Worm (Caenorhabditis elegans) whole organism, early embryonic: ENCODE data around the gene F38B2.4.
A peak's percentile ranks its signal among the peaks of the same experiment; 100 is the strongest.

Experiments
- B0310.2 ChIP-seq: sonication (generic microtip); optimal IDR thresholded peaks from 2 replicates; lab custom pipeline; 2016; ENCODE audit warnings: mild to moderate bottlenecking, missing genetic modification characterization, missing compliant biosample characterization
- F13C5.2 ChIP-seq: sonication (generic microtip); optimal IDR thresholded peaks from 2 replicates; lab custom pipeline; 2017; ENCODE audit warnings: mild to moderate bottlenecking, missing genetic modification characterization, inconsistent platforms, missing compliant biosample characterization
- aly-1 ChIP-seq: sonication (generic microtip); optimal IDR thresholded peaks from 2 replicates; lab custom pipeline; 2016; ENCODE audit warnings: missing genetic modification characterization, missing compliant biosample characterization
- ama-1 ChIP-seq: fragments of 150-350 bp; optimal IDR thresholded peaks from 2 replicates; lab custom pipeline; 2014
- ceh-13 ChIP-seq: fragments of 200-800 bp; sonication (Bioruptor generic); optimal IDR thresholded peaks from 2 replicates; lab custom pipeline; 2018; ENCODE audit warnings: mild to moderate bottlenecking, missing genetic modification characterization, missing compliant biosample characterization
- ceh-36 ChIP-seq: sonication (generic microtip); optimal IDR thresholded peaks from 2 replicates; lab custom pipeline; 2016; ENCODE audit warnings: missing genetic modification characterization, inconsistent platforms, missing compliant biosample characterization
- ets-7 ChIP-seq: sonication (generic microtip); optimal IDR thresholded peaks from 2 replicates; lab custom pipeline; 2016; ENCODE audit warnings: missing genotype, missing genetic modification characterization, missing compliant biosample characterization
- flt-1 ChIP-seq: fragments of 200-800 bp; sonication (Bioruptor generic); IDR thresholded peaks from 2 replicates; pipeline ENCODE4 v1.3.6; 2022; ENCODE audit warnings: missing genetic modification characterization, missing compliant biosample characterization
- hmbx-1 ChIP-seq: sonication (generic microtip); optimal IDR thresholded peaks from 2 replicates; lab custom pipeline; 2016; ENCODE audit warnings: mild to moderate bottlenecking, missing genetic modification characterization, missing compliant biosample characterization
- hmg-4 ChIP-seq: fragments of 200-800 bp; sonication (Bioruptor generic); optimal IDR thresholded peaks from 2 replicates; lab custom pipeline; 2018; ENCODE audit warnings: mild to moderate bottlenecking, missing genetic modification characterization, missing compliant biosample characterization
- hnd-1 ChIP-seq: sonication (generic microtip); optimal IDR thresholded peaks from 2 replicates; lab custom pipeline; 2016; ENCODE audit warnings: missing genetic modification characterization, missing compliant biosample characterization
- pes-1 ChIP-seq: fragments of 200-800 bp; sonication (Bioruptor generic); IDR thresholded peaks from 2 replicates; pipeline ENCODE4 v1.3.6; 2022; ENCODE audit warnings: missing genetic modification reagents, missing genetic modification characterization, missing compliant biosample characterization
- scrt-1 ChIP-seq: fragments of 200-800 bp; sonication (Bioruptor generic); IDR thresholded peaks from 2 replicates; pipeline ENCODE4 v1.3.6; 2022; ENCODE audit warnings: missing genetic modification characterization, missing compliant biosample characterization
- sea-1 ChIP-seq: fragments of 200-800 bp; sonication (Bioruptor generic); conservative IDR thresholded peaks from 2 replicates; pipeline ENCODE4 v1.3.6; 2022; ENCODE audit warnings: missing genetic modification characterization, missing compliant biosample characterization
- tbx-11 ChIP-seq: fragments of 200-800 bp; sonication (Bioruptor generic); IDR thresholded peaks from 2 replicates; pipeline ENCODE4 v1.3.6; 2022; ENCODE audit warnings: missing genetic modification characterization, missing compliant biosample characterization
- tbx-37 ChIP-seq: fragments of 200-800 bp; sonication (Bioruptor generic); conservative IDR thresholded peaks from 2 replicates; pipeline ENCODE4 v1.3.6; 2022; ENCODE audit warnings: missing genetic modification reagents, missing genetic modification characterization, missing compliant biosample characterization
- tra-4 ChIP-seq: sonication (generic microtip); optimal IDR thresholded peaks from 2 replicates; lab custom pipeline; 2017; ENCODE audit warnings: missing genetic modification characterization, missing compliant biosample characterization

Gene F38B2.4

ce11 chrX:11251928-11252327 is 35.6 kb downstream of the F38B2.4 start:
- TF ChIP-seq F13C5.2 (tag; lab: Kevin White, UChicago) (no peak), B0310.2 (no peak)

- TF ChIP-seq ceh-36 (tag; lab: Kevin White, UChicago) (no peak), tra-4 (tag; lab: Kevin White, UChicago) (no peak), hnd-1 (tag; lab: Kevin White, UChicago) (no peak)
These were observed 36.5 kb downstream of the F38B2.4 start for ce11 chrX:11250983-11251382.

- TF ChIP-seq tbx-11 (no peak), pes-1 (no peak), tra-4 (tag; lab: Kevin White, UChicago) (no peak), F13C5.2 (tag; lab: Kevin White, UChicago) (no peak), ceh-36 (tag; lab: Kevin White, UChicago) (no peak), sea-1 (GFP tag; lab: Robert Waterston, UW) (no peak), ets-7 (no peak)
These were observed 38.1 kb downstream of the F38B2.4 start for ce11 chrX:11249392-11249791.

- no peak for TF ChIP-seq scrt-1 (GFP tag; lab: Robert Waterston, UW)
- no peak for TF ChIP-seq ceh-13 (GFP tag; lab: Kevin White, UChicago)
- no peak for TF ChIP-seq ets-7
- no peak for TF ChIP-seq F13C5.2 (tag; lab: Kevin White, UChicago)
- TF ChIP-seq hmg-4 = peak; percentile 46
- TF ChIP-seq hnd-1 (tag; lab: Kevin White, UChicago) = no peak
- TF ChIP-seq tra-4 (tag; lab: Kevin White, UChicago) = no peak
These were observed 39.4 kb downstream of the F38B2.4 start for ce11 chrX:11248083-11248482.

ce11 chrX:11245056-11245455 is 42.5 kb downstream of the F38B2.4 start:
- TF ChIP-seq tra-4 (tag; lab: Kevin White, UChicago) = no peak
- TF ChIP-seq sea-1 (GFP tag; lab: Robert Waterston, UW) = no peak
- TF ChIP-seq tbx-11 = no peak
- TF ChIP-seq pes-1 = no peak
- TF ChIP-seq B0310.2 = no peak
- no peak for TF ChIP-seq ceh-36 (tag; lab: Kevin White, UChicago)
- TF ChIP-seq hmg-4 = no peak
- TF ChIP-seq F13C5.2 (tag; lab: Kevin White, UChicago) = no peak
- no peak for TF ChIP-seq hmbx-1
- TF ChIP-seq flt-1 = no peak
- no peak for TF ChIP-seq ama-1
- TF ChIP-seq scrt-1 (GFP tag; lab: Robert Waterston, UW) = no peak
- TF ChIP-seq hnd-1 (tag; lab: Kevin White, UChicago) = no peak
- no peak for TF ChIP-seq tbx-37 (GFP tag; lab: Robert Waterston, UW)
- TF ChIP-seq ets-7 = no peak
- no peak for TF ChIP-seq aly-1

- no peak for TF ChIP-seq scrt-1 (GFP tag; lab: Robert Waterston, UW)
- TF ChIP-seq hnd-1 (tag; lab: Kevin White, UChicago) = no peak
- TF ChIP-seq F13C5.2 (tag; lab: Kevin White, UChicago) = no peak
- TF ChIP-seq ceh-36 (tag; lab: Kevin White, UChicago) = no peak
- no peak for TF ChIP-seq tbx-37 (GFP tag; lab: Robert Waterston, UW)
- TF ChIP-seq flt-1 = no peak
- no peak for TF ChIP-seq tbx-11
- TF ChIP-seq ama-1 = no peak
- TF ChIP-seq hmg-4 = no peak
- TF ChIP-seq ets-7 = no peak
- no peak for TF ChIP-seq tra-4 (tag; lab: Kevin White, UChicago)
- no peak for TF ChIP-seq aly-1
These were observed 43.9 kb downstream of the F38B2.4 start for ce11 chrX:11243604-11244003.

- TF ChIP-seq tbx-11 (no peak), scrt-1 (GFP tag; lab: Robert Waterston, UW) (no peak), ets-7 (no peak), pes-1 (no peak), ceh-36 (tag; lab: Kevin White, UChicago) (no peak), ceh-13 (GFP tag; lab: Kevin White, UChicago) (no peak), sea-1 (GFP tag; lab: Robert Waterston, UW) (no peak), F13C5.2 (tag; lab: Kevin White, UChicago) (no peak), ama-1 (no peak), flt-1 (no peak), hmbx-1 (no peak), aly-1 (no peak), hmg-4 (no peak), tra-4 (tag; lab: Kevin White, UChicago) (no peak), B0310.2 (no peak)
These were observed 46.0 kb downstream of the F38B2.4 start for ce11 chrX:11241479-11241878.

ce11 chrX:11240585-11241115 is 46.9 kb downstream of the F38B2.4 start, which contains the start of gene C34F6.10:
Gene C34F6.10 (minus strand): TSS chrX:11240635.
- no peak for TF ChIP-seq B0310.2
- no peak for TF ChIP-seq tbx-11
- TF ChIP-seq ets-7 = no peak
- no peak for TF ChIP-seq sea-1 (GFP tag; lab: Robert Waterston, UW)
- TF ChIP-seq ama-1 = no peak
- TF ChIP-seq ceh-36 (tag; lab: Kevin White, UChicago) = no peak
- TF ChIP-seq hmbx-1 = no peak
- no peak for TF ChIP-seq flt-1
- TF ChIP-seq ceh-13 (GFP tag; lab: Kevin White, UChicago) = no peak
- no peak for TF ChIP-seq tra-4 (tag; lab: Kevin White, UChicago)
- no peak for TF ChIP-seq tbx-37 (GFP tag; lab: Robert Waterston, UW)
